Worm (Caenorhabditis elegans) whole organism, L1 larva: ENCODE data around the gene Y39A1A.10.

ENCODE experiments used
- C04F5.9 ChIP-seq: sonication (generic microtip); optimal IDR thresholded peaks from 2 replicates; lab custom pipeline; 2016; ENCODE audit warnings: missing genetic modification characterization, missing compliant biosample characterization
- ama-1 ChIP-seq: fragments of 150-350 bp; optimal IDR thresholded peaks from 2 replicates; lab custom pipeline; 2014
- blmp-1 ChIP-seq: fragments of 150-350 bp; optimal IDR thresholded peaks from 2 replicates; lab custom pipeline; 2014; ENCODE audit warnings: missing biosample characterization, missing genetic modification characterization
- ceh-82 ChIP-seq, 3 experiments: fragments of 150-350 bp in 1 of 3; sonication (generic microtip) in 2 of 3; optimal IDR thresholded peaks; 2 replicates each; lab custom pipeline; 2014 to 2017; ENCODE audit warnings: missing biosample characterization in 3 of 3, missing genetic modification characterization in 3 of 3
- ces-1 ChIP-seq: fragments of 150-350 bp; optimal IDR thresholded peaks from 2 replicates; lab custom pipeline; 2014; ENCODE audit warnings: missing biosample characterization, missing genetic modification reagents, missing genetic modification characterization
- dpl-1 ChIP-seq, 3 experiments: fragments of 150-350 bp in 2 of 3; sonication (generic microtip) in 1 of 3; optimal IDR thresholded peaks; 2 replicates each; lab custom pipeline; 2014 to 2017; ENCODE audit warnings: missing biosample characterization in 3 of 3, missing genetic modification characterization in 3 of 3, missing genetic modification reagents in 3 of 3
- egl-27 ChIP-seq, 2 experiments: fragments of 150-350 bp in 1 of 2; sonication (generic microtip); optimal IDR thresholded peaks; 3 replicates each; lab custom pipeline; 2017 to 2018; ENCODE audit warnings: missing biosample characterization in 2 of 2, missing genetic modification characterization in 2 of 2, missing genetic modification reagents in 2 of 2
- lsy-2 ChIP-seq, 2 experiments: fragments of 150-350 bp; optimal IDR thresholded peaks; 2 replicates each; lab custom pipeline; 2014; ENCODE audit warnings: missing biosample characterization in 2 of 2, missing genetic modification characterization in 2 of 2
- mab-9 ChIP-seq: fragments of 200-800 bp; sonication (Bioruptor generic); IDR thresholded peaks from 2 replicates; pipeline ENCODE4 v1.3.6; 2022; ENCODE audit warnings: missing genetic modification reagents, missing genetic modification characterization, missing compliant biosample characterization
- nhr-237 ChIP-seq: fragments of 150-350 bp; optimal IDR thresholded peaks from 2 replicates; lab custom pipeline; 2014; ENCODE audit warnings: missing biosample characterization, missing genetic modification characterization
- zag-1 ChIP-seq: fragments of 150-350 bp; optimal IDR thresholded peaks from 2 replicates; lab custom pipeline; 2014; ENCODE audit warnings: missing biosample characterization, missing genetic modification characterization

DNA sequence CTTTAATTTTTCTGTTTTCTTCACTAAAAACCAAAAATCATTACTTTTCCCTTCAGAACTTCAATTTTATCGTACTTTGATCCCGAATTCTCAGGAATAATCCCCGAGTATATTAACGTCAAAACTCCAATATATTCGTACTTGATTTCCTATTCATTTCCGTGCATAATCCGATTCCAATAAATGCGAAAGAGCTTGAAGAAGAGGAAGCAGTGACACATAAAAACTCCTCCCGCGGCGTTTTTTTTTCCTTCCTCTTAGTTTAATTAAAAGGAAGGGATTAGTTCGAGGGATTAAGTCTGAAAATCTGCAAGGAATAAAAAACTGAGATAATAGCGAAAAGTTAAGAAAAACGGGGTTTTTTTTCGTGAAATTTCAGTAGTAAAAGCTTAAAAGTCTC, 31.6 kb upstream of the Y39A1A.10 start:
- TF ChIP-seq ceh-82 (tag; optimal IDR thresholded peaks at IDR 0.05; lab: Kevin White, UChicago) (no peak), lsy-2 (tag; optimal IDR thresholded peaks at IDR 0.05; lab: Kevin White, UChicago) (no peak), blmp-1 (tag; lab: Kevin White, UChicago) (no peak), ces-1 (GFP tag; lab: Kevin White, UChicago) (no peak), zag-1 (tag; lab: Kevin White, UChicago) (no peak), C04F5.9 (tag; lab: Kevin White, UChicago) (no peak), dpl-1 (GFP tag; optimal IDR thresholded peaks at IDR 0.05; lab: Kevin White, UChicago) (no peak), mab-9 (no peak), nhr-237 (tag; lab: Kevin White, UChicago) (no peak), ama-1 (lab: Kevin White, UChicago) (no peak), egl-27 (tag; optimal IDR thresholded peaks at IDR 0.05; lab: Kevin White, UChicago) (no peak)
